Worm (Caenorhabditis elegans) whole organism, mixed stage, embryonic: Measurements from ENCODE around the gene Y77E11A.23.

Source experiments
- ceh-43 ChIP-seq: fragments of 200-800 bp; sonication (Bioruptor generic); optimal IDR thresholded peaks from 2 replicates; lab custom pipeline; 2018; ENCODE audit warnings: mild to moderate bottlenecking, missing genetic modification characterization, moderate library complexity, missing compliant biosample characterization
- lin-13 ChIP-seq: fragments of 150-350 bp; optimal IDR thresholded peaks from 2 replicates; lab custom pipeline; 2014; ENCODE audit warnings: missing biosample characterization, missing genetic modification characterization
- lsy-2 ChIP-seq: fragments of 150-350 bp; optimal IDR thresholded peaks from 2 replicates; lab custom pipeline; 2014; ENCODE audit warnings: missing biosample characterization, missing genetic modification characterization
- mep-1 ChIP-seq: fragments of 150-350 bp; optimal IDR thresholded peaks from 2 replicates; lab custom pipeline; 2017; ENCODE audit warnings: missing biosample characterization, missing genetic modification reagents, missing genetic modification characterization, inconsistent platforms
- nhr-12 ChIP-seq: fragments of 150-350 bp; optimal IDR thresholded peaks from 2 replicates; lab custom pipeline; 2014; ENCODE audit warnings: missing biosample characterization, missing genetic modification characterization
- nhr-2 ChIP-seq: fragments of 150-350 bp; optimal IDR thresholded peaks from 2 replicates; lab custom pipeline; 2014; ENCODE audit warnings: missing biosample characterization, missing genetic modification characterization
- nhr-237 ChIP-seq: fragments of 150-350 bp; optimal IDR thresholded peaks from 2 replicates; lab custom pipeline; 2014; ENCODE audit warnings: missing biosample characterization, missing genetic modification characterization
- nhr-28 ChIP-seq: fragments of 150-350 bp; optimal IDR thresholded peaks from 2 replicates; lab custom pipeline; 2014; ENCODE audit warnings: missing biosample characterization, missing genetic modification characterization
- snpc-4 ChIP-seq: fragments of 150-350 bp; optimal IDR thresholded peaks from 2 replicates; lab custom pipeline; 2014; ENCODE audit warnings: missing biosample characterization, missing genetic modification characterization
- unc-62 ChIP-seq: fragments of 150-350 bp; optimal IDR thresholded peaks from 2 replicates; lab custom pipeline; 2014; ENCODE audit warnings: missing biosample characterization, missing genetic modification reagents, missing genetic modification characterization
- zip-8 ChIP-seq: fragments of 150-350 bp; optimal IDR thresholded peaks from 2 replicates; lab custom pipeline; 2014; ENCODE audit warnings: missing biosample characterization, missing genetic modification characterization
- ztf-11 ChIP-seq: fragments of 150-350 bp; optimal IDR thresholded peaks from 2 replicates; lab custom pipeline; 2014; ENCODE audit warnings: missing biosample characterization, missing genetic modification characterization

ce11 chrIV:1465462-1465861 is 35.3 kb upstream of the Y77E11A.23 start:
- TF ChIP-seq ceh-43 (no peak), nhr-2 (no peak), unc-62 (GFP tag; lab: Kevin White, UChicago) (no peak), lin-13 (no peak), mep-1 (tag; lab: Kevin White, UChicago) (no peak), nhr-237 (tag; lab: Kevin White, UChicago) (no peak), snpc-4 (no peak), ztf-11 (tag; lab: Kevin White, UChicago) (no peak), lsy-2 (no peak), nhr-12 (tag; lab: Kevin White, UChicago) (no peak), nhr-28 (tag; lab: Kevin White, UChicago) (no peak), zip-8 (tag; lab: Kevin White, UChicago) (no peak)
